Fruit fly (Drosophila melanogaster) whole organism: ENCODE data around the gene vret.

Experiments
- CG8478 ChIP-seq: fragments of >200 bp; optimal IDR thresholded peaks from 2 replicates; lab custom pipeline; 2018; ENCODE audit warnings: inconsistent platforms
- Dll ChIP-seq: fragments of >200 bp; optimal IDR thresholded peaks from 2 replicates; lab custom pipeline; 2017
- pan ChIP-seq: fragments of >200 bp; optimal IDR thresholded peaks from 2 replicates; lab custom pipeline; 2017
- psq ChIP-seq: fragments of >200 bp; optimal IDR thresholded peaks from 2 replicates; lab custom pipeline; 2017
- usp ChIP-seq: fragments of >200 bp; optimal IDR thresholded peaks from 2 replicates; lab custom pipeline; 2017; ENCODE audit warnings: missing biosample characterization, missing genetic modification characterization, mixed read lengths

- TF ChIP-seq usp (GFP tag; lab: Kevin White, UChicago) (no peak), Dll (lab: Kevin White, UChicago) (no peak), CG8478 (lab: Kevin White, UChicago) (no peak), psq (lab: Kevin White, UChicago) (no peak), pan (lab: Kevin White, UChicago) (no peak)
These were observed 5.7 kb upstream of the vret start for dm6 chr3R:22751111-22751510.
